Fruit fly (Drosophila melanogaster) whole organism, prepupa: ENCODE measurements around the gene Exd2.
A peak's percentile ranks its signal among the peaks of the same experiment; 100 is the strongest.

Experiments used
- Blimp-1 ChIP-seq: fragments of 200-800 bp; sonication (Bioruptor generic); optimal IDR thresholded peaks from 3 replicates; lab custom pipeline; 2017; ENCODE audit warnings: missing biosample characterization, missing genetic modification characterization, mild to moderate bottlenecking, moderate library complexity, missing genetic modification reagents
- CG10669 ChIP-seq: fragments of 200-800 bp; sonication (Bioruptor generic); optimal IDR thresholded peaks from 3 replicates; lab custom pipeline; 2018; ENCODE audit warnings: missing biosample characterization, mild to moderate bottlenecking, missing genetic modification characterization, moderate library complexity
- CG11294 ChIP-seq: fragments of 200-800 bp; sonication (Bioruptor generic); IDR thresholded peaks from 2 replicates; pipeline ENCODE4 v1.3.6; 2022; ENCODE audit warnings: missing biosample characterization, missing genetic modification characterization
- CG11902 ChIP-seq: fragments of 200-800 bp; sonication (Bioruptor generic); optimal IDR thresholded peaks from 3 replicates; lab custom pipeline; 2016; ENCODE audit warnings: missing biosample characterization, missing genetic modification characterization
- CG15336 ChIP-seq: fragments of 200-800 bp; sonication (Bioruptor generic); IDR thresholded peaks from 2 replicates; pipeline ENCODE4 v1.3.6; 2022; ENCODE audit warnings: missing biosample characterization, missing genetic modification characterization
- CG1621 ChIP-seq: fragments of 200-800 bp; sonication (Bioruptor generic); optimal IDR thresholded peaks from 3 replicates; lab custom pipeline; 2018; ENCODE audit warnings: missing biosample characterization, mild to moderate bottlenecking, missing genetic modification characterization
- CG3032 ChIP-seq: fragments of 200-800 bp; optimal IDR thresholded peaks from 2 replicates; lab custom pipeline; 2019; ENCODE audit warnings: missing biosample characterization, mild to moderate bottlenecking, missing genetic modification characterization, moderate library complexity
- CG31627 ChIP-seq: fragments of 200-800 bp; sonication (Bioruptor generic); optimal IDR thresholded peaks from 3 replicates; lab custom pipeline; 2016; ENCODE audit warnings: missing biosample characterization, missing genetic modification characterization
- CG32006 ChIP-seq: fragments of 200-800 bp; sonication (Bioruptor generic); optimal IDR thresholded peaks from 3 replicates; lab custom pipeline; 2017; ENCODE audit warnings: missing biosample characterization, mild to moderate bottlenecking, missing genetic modification characterization
- CG34406 ChIP-seq: fragments of 200-800 bp; sonication (Bioruptor generic); optimal IDR thresholded peaks from 3 replicates; lab custom pipeline; 2016; ENCODE audit warnings: missing biosample characterization, missing genetic modification characterization
- CG3919 ChIP-seq: fragments of 200-800 bp; sonication (Bioruptor generic); optimal IDR thresholded peaks from 3 replicates; lab custom pipeline; 2016; ENCODE audit warnings: missing biosample characterization, missing genetic modification characterization
- CG4318 ChIP-seq: fragments of 200-800 bp; sonication (Bioruptor generic); optimal IDR thresholded peaks from 3 replicates; lab custom pipeline; 2017; ENCODE audit warnings: missing biosample characterization, mild to moderate bottlenecking, missing genetic modification characterization
- CG6163 ChIP-seq: fragments of 200-800 bp; sonication (Bioruptor generic); IDR thresholded peaks from 3 replicates; pipeline ENCODE4 v1.3.6; 2022; ENCODE audit warnings: missing biosample characterization, missing genetic modification characterization
- CG6792 ChIP-seq: fragments of 200-800 bp; sonication (Bioruptor generic); optimal IDR thresholded peaks from 3 replicates; lab custom pipeline; 2016; ENCODE audit warnings: missing biosample characterization, missing genetic modification characterization
- CG6808 ChIP-seq: fragments of 200-800 bp; sonication (Bioruptor generic); optimal IDR thresholded peaks from 3 replicates; lab custom pipeline; 2017; ENCODE audit warnings: missing biosample characterization, missing genetic modification characterization, mild to moderate bottlenecking, moderate library complexity, missing genetic modification reagents
- CG7368 ChIP-seq: fragments of 200-800 bp; sonication (Bioruptor generic); optimal IDR thresholded peaks from 3 replicates; lab custom pipeline; 2016; ENCODE audit warnings: missing biosample characterization, missing genetic modification characterization
- CG8119 ChIP-seq: fragments of 200-800 bp; sonication (Bioruptor generic); IDR thresholded peaks from 3 replicates; pipeline ENCODE4 v1.3.6; 2022; ENCODE audit warnings: missing biosample characterization, missing genetic modification characterization
- CG8319 ChIP-seq: fragments of 200-800 bp; sonication (Bioruptor generic); optimal IDR thresholded peaks from 3 replicates; lab custom pipeline; 2016; ENCODE audit warnings: missing biosample characterization, missing genetic modification characterization
- CG8632 ChIP-seq: fragments of 200-800 bp; sonication (Bioruptor generic); optimal IDR thresholded peaks from 3 replicates; lab custom pipeline; 2016; ENCODE audit warnings: missing biosample characterization, missing genetic modification characterization
- Eip75B ChIP-seq: fragments of 200-800 bp; sonication (Bioruptor generic); optimal IDR thresholded peaks from 3 replicates; lab custom pipeline; 2016; ENCODE audit warnings: missing biosample characterization, missing genetic modification characterization
- Eip78C ChIP-seq: fragments of 200-800 bp; sonication (Bioruptor generic); peaks from one replicate; lab custom pipeline; 2016; ENCODE audit warnings: missing biosample characterization, missing genetic modification characterization
- Eip93F ChIP-seq: fragments of 200-800 bp; sonication (Bioruptor generic); optimal IDR thresholded peaks from 2 replicates; lab custom pipeline; 2016; ENCODE audit warnings: missing biosample characterization, mild to moderate bottlenecking, missing genetic modification characterization
- Ets21C ChIP-seq: fragments of 200-800 bp; sonication (Bioruptor generic); optimal IDR thresholded peaks from 3 replicates; lab custom pipeline; 2016; ENCODE audit warnings: missing biosample characterization, missing genetic modification characterization
- Ets96B ChIP-seq: fragments of 200-800 bp; optimal IDR thresholded peaks from 2 replicates; lab custom pipeline; 2019; ENCODE audit warnings: missing biosample characterization, mild to moderate bottlenecking, missing genetic modification characterization, moderate library complexity
- Hr38 ChIP-seq: sonication (Bioruptor generic); optimal IDR thresholded peaks from 2 replicates; lab custom pipeline; 2016; ENCODE audit warnings: missing biosample characterization, missing genetic modification characterization
- Hr39 ChIP-seq: fragments of 200-800 bp; sonication (Bioruptor generic); optimal IDR thresholded peaks from 2 replicates; lab custom pipeline; 2016; ENCODE audit warnings: missing biosample characterization, missing genetic modification characterization
- Hr4 ChIP-seq: fragments of 200-800 bp; sonication (Bioruptor generic); optimal IDR thresholded peaks from 3 replicates; lab custom pipeline; 2016; ENCODE audit warnings: missing biosample characterization, missing genetic modification characterization
- Lpt ChIP-seq: fragments of 200-800 bp; sonication (Bioruptor generic); optimal IDR thresholded peaks from 3 replicates; lab custom pipeline; 2016; ENCODE audit warnings: missing biosample characterization, missing genetic modification characterization
- Met ChIP-seq: fragments of 200-800 bp; sonication (Bioruptor generic); optimal IDR thresholded peaks from 3 replicates; lab custom pipeline; 2016; ENCODE audit warnings: missing biosample characterization, missing genetic modification characterization
- OdsH ChIP-seq: fragments of 200-800 bp; sonication (Bioruptor generic); optimal IDR thresholded peaks from 3 replicates; lab custom pipeline; 2016; ENCODE audit warnings: missing biosample characterization, missing genetic modification characterization
- Smox ChIP-seq: fragments of 200-800 bp; sonication (Bioruptor generic); optimal IDR thresholded peaks from 3 replicates; lab custom pipeline; 2016; ENCODE audit warnings: missing biosample characterization, missing genetic modification characterization
- Sox14 ChIP-seq: fragments of 200-800 bp; sonication (Bioruptor generic); optimal IDR thresholded peaks from 3 replicates; lab custom pipeline; 2016; ENCODE audit warnings: missing biosample characterization, missing genetic modification characterization
- acj6 ChIP-seq: fragments of 200-800 bp; sonication (Bioruptor generic); optimal IDR thresholded peaks from 3 replicates; lab custom pipeline; 2016; ENCODE audit warnings: missing biosample characterization, missing genetic modification characterization
- cyc ChIP-seq: fragments of 200-800 bp; sonication (Bioruptor generic); optimal IDR thresholded peaks from 3 replicates; lab custom pipeline; 2016; ENCODE audit warnings: missing biosample characterization, missing genetic modification characterization
- dac ChIP-seq: fragments of 200-800 bp; sonication (Bioruptor generic); optimal IDR thresholded peaks from 2 replicates; lab custom pipeline; 2017; ENCODE audit warnings: missing biosample characterization, mild to moderate bottlenecking, missing genetic modification characterization
- eg ChIP-seq: fragments of 200-800 bp; sonication (Bioruptor generic); IDR thresholded peaks from 3 replicates; pipeline ENCODE4 v1.3.6; 2022; ENCODE audit warnings: missing biosample characterization, missing genetic modification characterization
- esn ChIP-seq: fragments of 200-800 bp; sonication (Bioruptor generic); optimal IDR thresholded peaks from 2 replicates; lab custom pipeline; 2016; ENCODE audit warnings: missing biosample characterization, mild to moderate bottlenecking, missing genetic modification characterization, moderate library complexity
- fkh ChIP-seq: fragments of 200-800 bp; sonication (Bioruptor generic); optimal IDR thresholded peaks from 3 replicates; lab custom pipeline; 2017; ENCODE audit warnings: missing biosample characterization, mild to moderate bottlenecking, missing genetic modification characterization, moderate library complexity
- lz ChIP-seq: fragments of 200-800 bp; sonication (Bioruptor generic); optimal IDR thresholded peaks from 3 replicates; lab custom pipeline; 2016; ENCODE audit warnings: missing biosample characterization, missing genetic modification characterization
- salr ChIP-seq, 2 experiments: fragments of 200-800 bp; sonication (Bioruptor generic); optimal IDR thresholded peaks; 3 replicates each; lab custom pipeline; 2016 to 2018; ENCODE audit warnings: missing biosample characterization in 2 of 2, missing genetic modification characterization in 2 of 2, mild to moderate bottlenecking in 1 of 2
- spab ChIP-seq: fragments of 200-800 bp; sonication (Bioruptor generic); optimal IDR thresholded peaks from 2 replicates; lab custom pipeline; 2017; ENCODE audit warnings: missing biosample characterization, mild to moderate bottlenecking, missing genetic modification characterization, missing genetic modification reagents
- ss ChIP-seq, 2 experiments: fragments of 200-800 bp; sonication (Bioruptor generic); optimal IDR thresholded peaks; 2 replicates in 1 of 2; 3 replicates in 1 of 2; lab custom pipeline; 2017 to 2018; ENCODE audit warnings: mild to moderate bottlenecking in 2 of 2, missing biosample characterization in 2 of 2, missing genetic modification characterization in 2 of 2, moderate library complexity in 1 of 2
- svp ChIP-seq: fragments of 200-800 bp; sonication (Bioruptor generic); peaks from one replicate; lab custom pipeline; 2016; ENCODE audit warnings: missing biosample characterization, missing genetic modification characterization
- vri ChIP-seq: fragments of 200-800 bp; sonication (Bioruptor generic); optimal IDR thresholded peaks from 3 replicates; lab custom pipeline; 2016; ENCODE audit warnings: missing biosample characterization, mild to moderate bottlenecking, missing genetic modification characterization

Exd2 gene

dm6 chr3R:11435537-11436234, at the start of gene Exd2, which contains the start of gene CG5281:
TSS of gene Exd2 (minus strand) at chr3R:11435703.
TSS of gene CG5281 (plus strand) at chr3R:11435850.
- TF ChIP-seq CG3032 (tag; lab: Kevin White, UChicago) (peak; percentile 20), CG8319 (no peak), eg (GFP tag; lab: Robert Waterston, UW) (no peak), CG1621 (peak; percentile 91), CG34406 (GFP tag; lab: Kevin White, UChicago) (no peak), CG6163 (0 out of 3 replicates have a peak, but pooled peaks have one; percentile 11), CG31627 (peak; percentile 55), esn (GFP tag; lab: Kevin White, UChicago) (peak; percentile 62), salr (GFP tag; optimal IDR thresholded peaks at IDR 0.05; lab: Kevin White, UChicago) (no peak), Sox14 (GFP tag; lab: Kevin White, UChicago) (peak; percentile 89), lz (peak; percentile 32), vri (GFP tag; lab: Kevin White, UChicago) (no peak), cyc (GFP tag; lab: Kevin White, UChicago) (peak; percentile 21), Ets21C (GFP tag; lab: Kevin White, UChicago) (no peak), ss (GFP tag; optimal IDR thresholded peaks at IDR 0.05; lab: Kevin White, UChicago) (no peak)

DNA sequence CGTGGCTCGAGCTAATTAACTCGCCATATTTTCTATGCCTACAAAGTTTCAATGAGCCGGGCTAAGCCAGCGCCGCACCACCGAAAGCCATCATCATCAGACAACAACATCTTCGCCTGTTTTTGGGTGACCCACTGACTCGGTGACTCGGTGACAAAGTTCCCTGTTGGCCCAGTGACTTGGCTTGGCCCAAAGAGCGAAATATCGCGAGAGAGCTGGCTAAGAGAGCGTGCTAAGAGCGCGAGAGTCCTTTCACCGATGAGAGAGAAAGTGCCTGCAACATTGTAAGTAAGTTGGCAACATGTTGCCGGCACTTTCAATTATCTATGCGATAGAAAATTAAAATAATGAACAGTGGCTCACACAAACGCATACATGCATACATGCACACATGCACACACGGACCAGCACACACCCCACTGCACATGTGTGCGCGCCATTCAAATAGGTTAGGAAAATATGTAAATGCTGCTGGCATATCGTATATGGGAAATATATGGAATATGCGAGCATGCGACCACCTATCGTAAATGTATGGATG, 47.9 kb upstream of the Exd2 start:
- TF ChIP-seq Hr39 (no peak), CG6808 (GFP tag; lab: Kevin White, UChicago) (no peak), Sox14 (GFP tag; lab: Kevin White, UChicago) (no peak), cyc (GFP tag; lab: Kevin White, UChicago) (no peak), CG3032 (tag; lab: Kevin White, UChicago) (no peak), Blimp-1 (no peak), Ets21C (GFP tag; lab: Kevin White, UChicago) (no peak), Hr4 (GFP tag; lab: Kevin White, UChicago) (no peak), Lpt (GFP tag; lab: Kevin White, UChicago) (no peak)
- TF ChIP-seq, all 60 proteins: peak for 0

DNA sequence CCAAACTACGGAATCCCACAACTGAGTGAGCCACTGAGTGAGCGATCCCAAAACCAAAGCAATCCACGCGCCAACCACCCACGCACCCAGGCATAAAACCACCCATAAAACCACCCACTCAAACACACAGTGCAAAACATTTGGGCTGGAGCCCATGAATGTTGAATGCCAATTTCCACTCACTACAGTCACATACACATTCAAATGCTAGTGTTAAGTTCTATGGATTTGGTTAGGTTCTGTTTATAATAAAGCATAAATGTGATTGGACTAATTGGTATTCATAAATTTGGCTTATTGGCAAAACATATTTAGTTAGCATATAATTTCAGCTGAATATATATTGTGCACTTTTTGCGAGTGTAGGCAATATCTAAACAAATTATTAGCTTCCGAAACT, 34.2 kb upstream of the Exd2 start:
- TF ChIP-seq CG4318 (GFP tag; lab: Kevin White, UChicago) (peak; percentile 0), salr (GFP tag; optimal IDR thresholded peaks at IDR 0.05; lab: Kevin White, UChicago) (no peak), CG32006 (GFP tag; lab: Kevin White, UChicago) (peak; percentile 41), CG3919 (GFP tag; lab: Kevin White, UChicago) (no peak), Lpt (GFP tag; lab: Kevin White, UChicago) (no peak), CG11902 (no peak), CG8119 (no peak), Sox14 (GFP tag; lab: Kevin White, UChicago) (no peak), Ets96B (tag; lab: Kevin White, UChicago) (no peak), CG6163 (no peak), fkh (GFP tag; lab: Kevin White, UChicago) (no peak), CG8632 (GFP tag; lab: Kevin White, UChicago) (no peak), spab (GFP tag; lab: Kevin White, UChicago) (no peak), OdsH (GFP tag; lab: Kevin White, UChicago) (no peak), Eip75B (GFP tag; lab: Kevin White, UChicago) (no peak), CG7368 (no peak), CG1621 (no peak), CG8319 (no peak), CG11294 (GFP tag; lab: Robert Waterston, UW) (no peak), Eip78C (GFP tag; lab: Kevin White, UChicago) (peak; percentile 68), ss (GFP tag; optimal IDR thresholded peaks at IDR 0.05; lab: Kevin White, UChicago) (no peak), Ets21C (GFP tag; lab: Kevin White, UChicago) (no peak), Eip93F (no peak), dac (no peak), CG10669 (no peak), CG31627 (no peak), CG34406 (GFP tag; lab: Kevin White, UChicago) (no peak), Smox (GFP tag; lab: Kevin White, UChicago) (no peak), CG6792 (GFP tag; lab: Kevin White, UChicago) (no peak), acj6 (no peak), Hr39 (no peak), CG15336 (GFP tag; lab: Robert Waterston, UW) (peak; percentile 23; the same call in 1 of the 2 replicates), Hr4 (GFP tag; lab: Kevin White, UChicago) (peak; percentile 38), Met (GFP tag; lab: Kevin White, UChicago) (no peak), eg (GFP tag; lab: Robert Waterston, UW) (0 out of 3 replicates have a peak, but pooled peaks have one; percentile 13), svp (GFP tag; lab: Kevin White, UChicago) (peak; percentile 14), Hr38 (no peak)
